Worm (Caenorhabditis elegans): Measurements from ENCODE around the gene C02C6.14.

DNA sequence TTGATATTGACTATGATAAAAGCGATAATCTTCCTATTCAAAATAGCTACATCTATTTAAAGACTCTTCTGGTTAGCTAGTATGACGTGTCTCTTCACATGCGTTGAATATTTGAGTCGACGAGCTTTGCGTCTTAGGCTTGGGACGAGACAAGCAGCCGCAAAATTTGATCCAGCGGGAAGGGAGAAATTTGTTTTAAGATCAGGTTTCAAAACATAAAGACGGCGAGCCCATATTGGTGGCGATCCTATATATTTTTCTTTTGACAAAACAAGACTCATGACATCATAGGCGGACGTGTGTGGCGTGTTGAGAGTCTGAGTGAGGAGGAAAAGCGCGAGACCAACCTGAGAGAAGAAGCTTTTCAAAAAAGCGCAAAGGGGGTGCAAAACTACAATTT lies 8.0 kb downstream of the C02C6.14 start:
- TF ChIP-seq grh-1 (GFP tag; IDR thresholded peaks at IDR 0.05) (no peak), blmp-1 (tag; optimal IDR thresholded peaks at IDR 0.05) (no peak)
